Worm (Caenorhabditis elegans) whole organism, young adult: ENCODE results near the gene Y23B4A.1.

ENCODE experiments used
- B0261.1 ChIP-seq: sonication (generic microtip); optimal IDR thresholded peaks from 2 replicates; lab custom pipeline; 2016; ENCODE audit warnings: mild to moderate bottlenecking, missing genetic modification characterization, moderate library complexity, missing compliant biosample characterization
- C06A6.2 ChIP-seq: fragments of 200-800 bp; sonication (Bioruptor generic); conservative IDR thresholded peaks from 2 replicates; pipeline ENCODE4 v1.3.6; 2022; ENCODE audit warnings: missing genetic modification characterization, missing compliant biosample characterization
- C17E4.6 ChIP-seq: fragments of 200-800 bp; sonication (Bioruptor generic); IDR thresholded peaks from 2 replicates; pipeline ENCODE4 v1.3.6; 2022; ENCODE audit warnings: missing genetic modification reagents, missing genetic modification characterization, missing compliant biosample characterization
- F22D6.2 ChIP-seq: sonication (generic microtip); optimal IDR thresholded peaks from 2 replicates; lab custom pipeline; 2016; ENCODE audit warnings: mild to moderate bottlenecking, missing genetic modification characterization, missing compliant biosample characterization
- F49E8.2 ChIP-seq: sonication (generic microtip); optimal IDR thresholded peaks from 3 replicates; lab custom pipeline; 2017; ENCODE audit warnings: missing genetic modification characterization, mild to moderate bottlenecking, missing compliant biosample characterization, antibody characterized with exemption, moderate library complexity; ENCODE audit not compliant: insufficient read depth
- F52B5.7 ChIP-seq: sonication (generic microtip); optimal IDR thresholded peaks from 2 replicates; lab custom pipeline; 2016; ENCODE audit warnings: mild to moderate bottlenecking, missing genetic modification characterization, missing compliant biosample characterization
- Y56A3A.18 ChIP-seq: fragments of 200-800 bp; sonication (Bioruptor generic); IDR thresholded peaks from 2 replicates; pipeline ENCODE4 v1.3.6; 2022; ENCODE audit warnings: missing genetic modification reagents, missing genetic modification characterization, missing compliant biosample characterization
- Y95B8A.8 ChIP-seq: fragments of 200-800 bp; sonication (Bioruptor generic); IDR thresholded peaks from 2 replicates; pipeline ENCODE4 v1.3.6; 2022; ENCODE audit warnings: missing genetic modification reagents, missing genetic modification characterization, missing compliant biosample characterization
- ZK185.1 ChIP-seq: sonication (generic microtip); optimal IDR thresholded peaks from 2 replicates; lab custom pipeline; 2016; ENCODE audit warnings: mild to moderate bottlenecking, missing genetic modification characterization, missing compliant biosample characterization; ENCODE audit not compliant: poor library complexity, severe bottlenecking
- aptf-2 ChIP-seq: fragments of 200-800 bp; sonication (Bioruptor generic); conservative IDR thresholded peaks from 2 replicates; pipeline ENCODE4 v1.3.6; 2022; ENCODE audit warnings: missing genetic modification reagents, missing genetic modification characterization, missing compliant biosample characterization
- aptf-3 ChIP-seq: fragments of 200-800 bp; sonication (Bioruptor generic); IDR thresholded peaks from 2 replicates; pipeline ENCODE4 v1.3.6; 2022; ENCODE audit warnings: missing genetic modification characterization, missing compliant biosample characterization
- attf-6 ChIP-seq: fragments of 200-800 bp; sonication (Bioruptor generic); IDR thresholded peaks from 2 replicates; pipeline ENCODE4 v1.3.6; 2022; ENCODE audit warnings: missing genetic modification reagents, missing genetic modification characterization, missing compliant biosample characterization
- cebp-1 ChIP-seq, 2 experiments: fragments of 200-800 bp in 1 of 2; sonication (Bioruptor generic) in 1 of 2; sonication (generic microtip) in 1 of 2; IDR thresholded peaks in 1 of 2; optimal IDR thresholded peaks in 1 of 2; 2 replicates each; pipeline versions ENCODE4 v1.3.6 to Lab custom; 2017 to 2022; ENCODE audit warnings: missing compliant biosample characterization in 2 of 2, missing genetic modification characterization in 2 of 2, mild to moderate bottlenecking in 1 of 2, missing genetic modification reagents in 1 of 2, moderate library complexity in 1 of 2
- ceh-58 ChIP-seq: fragments of 200-800 bp; sonication (Bioruptor generic); IDR thresholded peaks from 2 replicates; pipeline ENCODE4 v1.3.6; 2022; ENCODE audit warnings: missing genetic modification characterization, missing compliant biosample characterization
- ceh-79 ChIP-seq: sonication (generic microtip); optimal IDR thresholded peaks from 2 replicates; lab custom pipeline; 2017; ENCODE audit warnings: mild to moderate bottlenecking, missing genetic modification characterization, missing compliant biosample characterization
- egl-18 ChIP-seq: fragments of 200-800 bp; sonication (Bioruptor generic); IDR thresholded peaks from 2 replicates; pipeline ENCODE4 v1.3.6; 2022; ENCODE audit warnings: missing genetic modification reagents, missing genetic modification characterization, missing compliant biosample characterization
- egrh-3 ChIP-seq: fragments of 200-800 bp; sonication (Bioruptor generic); IDR thresholded peaks from 2 replicates; pipeline ENCODE4 v1.3.6; 2022; ENCODE audit warnings: missing genetic modification reagents, missing genetic modification characterization, missing compliant biosample characterization
- hlh-12 ChIP-seq: sonication (generic microtip); optimal IDR thresholded peaks from 2 replicates; lab custom pipeline; 2016; ENCODE audit warnings: missing genetic modification characterization, missing compliant biosample characterization
- lin-54 ChIP-seq: fragments of 200-800 bp; sonication (Bioruptor generic); optimal IDR thresholded peaks from 2 replicates; lab custom pipeline; 2018; ENCODE audit warnings: mild to moderate bottlenecking, missing genetic modification characterization, missing compliant biosample characterization
- madf-10 ChIP-seq: sonication (generic microtip); optimal IDR thresholded peaks from 2 replicates; lab custom pipeline; 2016; ENCODE audit warnings: mild to moderate bottlenecking, missing genetic modification characterization, missing compliant biosample characterization
- mcd-1 ChIP-seq: fragments of 200-800 bp; sonication (Bioruptor generic); IDR thresholded peaks from 2 replicates; pipeline ENCODE4 v1.3.6; 2022; ENCODE audit warnings: missing genetic modification reagents, missing genetic modification characterization, missing compliant biosample characterization
- nfya-2 ChIP-seq: fragments of 200-800 bp; sonication (Bioruptor generic); IDR thresholded peaks from 2 replicates; pipeline ENCODE4 v1.3.6; 2022; ENCODE audit warnings: missing genetic modification reagents, missing genetic modification characterization, missing compliant biosample characterization
- nfyb-1 ChIP-seq: fragments of 200-800 bp; sonication (Bioruptor generic); IDR thresholded peaks from 2 replicates; pipeline ENCODE4 v1.3.6; 2022; ENCODE audit warnings: missing genetic modification reagents, missing genetic modification characterization, missing compliant biosample characterization
- nhr-80 ChIP-seq: sonication (generic microtip); optimal IDR thresholded peaks from 2 replicates; lab custom pipeline; 2016; ENCODE audit warnings: missing genetic modification characterization, missing compliant biosample characterization
- pha-4 ChIP-seq: fragments of 150-350 bp; sonication (generic microtip); optimal IDR thresholded peaks from 2 replicates; lab custom pipeline; 2014; ENCODE audit warnings: missing biosample characterization, missing genetic modification reagents, missing genetic modification characterization
- rec-8 ChIP-seq, 2 experiments: sonication (generic microtip); optimal IDR thresholded peaks; 2 replicates each; lab custom pipeline; 2016; ENCODE audit warnings: mild to moderate bottlenecking in 2 of 2, missing genetic modification characterization in 2 of 2, missing genetic modification reagents in 2 of 2, missing genotype in 2 of 2, missing biosample characterization in 1 of 2, missing compliant biosample characterization in 1 of 2, moderate library complexity in 1 of 2
- tbp1 ChIP-seq: fragments of 200-800 bp; sonication (Bioruptor generic); optimal IDR thresholded peaks from 2 replicates; lab custom pipeline; 2018; ENCODE audit warnings: mild to moderate bottlenecking, missing genetic modification characterization, missing compliant biosample characterization
- tlf-1 ChIP-seq: fragments of 200-800 bp; sonication (Bioruptor generic); optimal IDR thresholded peaks from 2 replicates; lab custom pipeline; 2018; ENCODE audit warnings: mild to moderate bottlenecking, missing genetic modification characterization, missing compliant biosample characterization
- unc-130 ChIP-seq: sonication (generic microtip); optimal IDR thresholded peaks from 2 replicates; lab custom pipeline; 2016; ENCODE audit warnings: missing genetic modification reagents, missing genetic modification characterization, missing compliant biosample characterization
- unc-62 ChIP-seq: fragments of 150-350 bp; optimal IDR thresholded peaks from 2 replicates; lab custom pipeline; 2014; ENCODE audit warnings: missing biosample characterization, missing genetic modification reagents, missing genetic modification characterization
- ztf-18 ChIP-seq: sonication (generic microtip); optimal IDR thresholded peaks from 2 replicates; lab custom pipeline; 2016; ENCODE audit warnings: missing genotype, mild to moderate bottlenecking, missing genetic modification characterization, missing compliant biosample characterization
- ztf-26 ChIP-seq: sonication (generic microtip); optimal IDR thresholded peaks from 2 replicates; lab custom pipeline; 2017; ENCODE audit warnings: missing genetic modification characterization, missing compliant biosample characterization
- ztf-28 ChIP-seq: fragments of 200-800 bp; sonication (Bioruptor generic); IDR thresholded peaks from 2 replicates; pipeline ENCODE4 v1.3.6; 2022; ENCODE audit warnings: missing genetic modification reagents, missing genetic modification characterization, missing compliant biosample characterization
- ztf-6 ChIP-seq: fragments of 200-800 bp; sonication (Bioruptor generic); IDR thresholded peaks from 2 replicates; pipeline ENCODE4 v1.3.6; 2022; ENCODE audit warnings: missing genetic modification reagents, missing genetic modification characterization, missing compliant biosample characterization

Gene Y23B4A.1

DNA sequence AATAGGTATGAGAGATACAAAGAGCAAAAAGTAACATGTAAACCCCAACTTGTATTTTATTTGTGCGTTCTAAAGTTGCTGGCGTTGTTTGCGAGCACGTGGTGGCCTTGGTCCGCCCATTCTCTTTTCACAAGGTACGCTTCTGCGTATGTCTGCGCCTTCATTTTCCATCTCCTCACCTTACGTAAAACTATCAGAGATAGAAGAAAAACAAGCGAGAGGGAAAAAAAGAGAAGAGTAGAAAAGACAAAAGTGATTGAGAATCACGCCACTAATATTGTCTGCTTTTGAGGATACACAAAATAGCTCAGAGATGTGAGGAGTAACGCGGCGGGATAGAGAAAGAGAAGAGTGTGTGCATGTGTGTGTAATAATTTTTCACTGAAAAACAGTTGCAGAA is 25.0 kb upstream of the Y23B4A.1 start (continued):
- TF ChIP-seq madf-10 (tag; lab: Kevin White, UChicago) (no peak), B0261.1 (tag; lab: Kevin White, UChicago) (no peak), F52B5.7 (tag; lab: Kevin White, UChicago) (no peak), rec-8 (tag; optimal IDR thresholded peaks at IDR 0.05; lab: Kevin White, UChicago) (no peak), pha-4 (tag; lab: Kevin White, UChicago) (no peak), ztf-26 (tag; lab: Kevin White, UChicago) (peak; percentile 8), ztf-18 (tag; lab: Kevin White, UChicago) (no peak), lin-54 (GFP tag; lab: Kevin White, UChicago) (no peak), Y95B8A.8 (no peak), C06A6.2 (GFP tag; lab: Robert Waterston, UW) (no peak), egrh-3 (no peak), ztf-28 (GFP tag; lab: Robert Waterston, UW) (no peak), cebp-1 (GFP tag; IDR thresholded peaks at IDR 0.05; lab: Robert Waterston, UW) (0 out of 2 replicates have a peak, but pooled peaks have one; percentile 25), cebp-1 (tag; optimal IDR thresholded peaks at IDR 0.05; lab: Kevin White, UChicago) (peak; percentile 40)

ce11 chrX:5941325-5941724 is 24.1 kb upstream of the Y23B4A.1 start:
- TF ChIP-seq ZK185.1 (tag; lab: Kevin White, UChicago) = no peak
- peak; percentile 4 for TF ChIP-seq nhr-80 (tag; lab: Kevin White, UChicago)
- TF ChIP-seq C17E4.6 (GFP tag; lab: Robert Waterston, UW) = no peak
- TF ChIP-seq attf-6 (GFP tag; lab: Robert Waterston, UW) = no peak

DNA sequence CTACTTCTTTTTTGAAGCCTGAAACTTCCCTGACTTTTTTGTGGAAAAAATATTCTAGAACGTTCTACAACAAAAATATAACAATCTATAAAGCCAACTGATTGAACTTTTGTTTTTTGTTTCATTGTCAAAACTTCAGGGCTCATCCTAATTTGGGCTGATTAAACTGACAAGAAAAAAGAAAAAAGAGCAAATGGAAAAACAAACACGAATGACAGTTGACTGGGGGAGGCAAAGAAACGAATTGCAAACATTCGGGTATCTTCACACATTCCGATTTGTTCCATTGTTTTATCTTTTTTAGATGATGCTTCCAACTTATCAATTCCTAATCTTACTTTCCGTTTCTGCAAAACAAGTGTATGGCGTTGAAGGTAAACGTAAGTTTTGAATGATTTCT is 18.3 kb upstream of the Y23B4A.1 start, which contains the start of gene C46F4.3:
TSS of gene C46F4.3 (plus strand) at position 301 of the 400 bp plus-strand sequence.
- TF ChIP-seq ztf-28 (GFP tag; lab: Robert Waterston, UW) = no peak
- TF ChIP-seq cebp-1 (GFP tag; IDR thresholded peaks at IDR 0.05; lab: Robert Waterston, UW) = no peak
- TF ChIP-seq cebp-1 (tag; optimal IDR thresholded peaks at IDR 0.05; lab: Kevin White, UChicago) = no peak
- TF ChIP-seq F49E8.2 (tag; lab: Kevin White, UChicago) = no peak
- TF ChIP-seq F22D6.2 (tag; lab: Kevin White, UChicago) = no peak
- no peak for TF ChIP-seq ztf-6
- no peak for TF ChIP-seq unc-62 (GFP tag; lab: Kevin White, UChicago)
- TF ChIP-seq ceh-79 = no peak
- TF ChIP-seq, all 124 proteins: peak for 0

DNA sequence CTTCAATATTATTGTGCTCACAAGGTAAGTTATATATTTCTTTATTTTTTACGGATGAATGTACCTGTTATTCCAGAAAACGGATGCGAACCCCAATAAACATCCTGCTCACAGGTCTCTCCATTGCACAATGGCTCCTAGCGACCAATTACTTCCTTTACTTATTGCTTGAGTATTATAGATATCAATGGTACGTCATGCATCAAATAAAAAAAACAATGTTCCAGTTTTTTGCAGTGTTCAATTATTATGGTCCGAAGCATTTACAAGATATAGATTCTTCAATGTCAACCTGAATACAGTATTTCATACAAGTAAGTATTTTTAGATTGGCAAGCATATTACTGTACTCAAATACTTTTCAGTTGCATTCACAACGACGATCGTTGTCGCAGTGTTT is 15.7 kb upstream of the Y23B4A.1 start:
- no peak for TF ChIP-seq tlf-1 (GFP tag; lab: Kevin White, UChicago)
- no peak for TF ChIP-seq tbp1 (GFP tag; lab: Kevin White, UChicago)
- no peak for TF ChIP-seq ceh-58 (GFP tag; lab: Robert Waterston, UW)
- TF ChIP-seq madf-10 (tag; lab: Kevin White, UChicago) = no peak
- TF ChIP-seq nfyb-1 (GFP tag; lab: Robert Waterston, UW) = no peak
- TF ChIP-seq F49E8.2 (tag; lab: Kevin White, UChicago) = no peak
- no peak for TF ChIP-seq egl-18 (GFP tag; lab: Robert Waterston, UW)
- TF ChIP-seq hlh-12 (tag; lab: Kevin White, UChicago) = no peak
- TF ChIP-seq egrh-3 = no peak
- TF ChIP-seq mcd-1 (GFP tag; lab: Robert Waterston, UW) = no peak
- TF ChIP-seq Y56A3A.18 = no peak
- TF ChIP-seq nfya-2 (GFP tag; lab: Robert Waterston, UW) = no peak
- no peak for TF ChIP-seq aptf-2 (GFP tag; lab: Robert Waterston, UW)
- TF ChIP-seq B0261.1 (tag; lab: Kevin White, UChicago) = no peak
- TF ChIP-seq unc-130 = no peak
- TF ChIP-seq aptf-3 = no peak
- TF ChIP-seq nhr-80 (tag; lab: Kevin White, UChicago) = no peak
